Worm (Caenorhabditis elegans): Measurements from ENCODE around the gene F40G9.15.
"Not testable (repeated sequence)": the region's sequence is repeated elsewhere in the genome, so short reads cannot be mapped to it uniquely, and the experiment has no call there.

Gene F40G9.15

ce11 chrIII:156645-157044 lies 25.5 kb upstream of the F40G9.15 start, which contains the start of the genes zig-13 and ver-1:
Gene zig-13 (minus strand): TSS chrIII:156745.
Gene ver-1 (plus strand): TSS chrIII:156824.
- no peak for TF ChIP-seq F39B2.1 (GFP tag; IDR thresholded peaks at IDR 0.05)
- TF ChIP-seq nfyb-1 (GFP tag; IDR thresholded peaks at IDR 0.05), result no peak
- no peak for TF ChIP-seq repo-1 (tag; optimal IDR thresholded peaks at IDR 0.05)
- TF ChIP-seq ztf-3 (GFP tag; optimal IDR thresholded peaks at IDR 0.05), result no peak
- no peak for TF ChIP-seq madf-10 (tag; optimal IDR thresholded peaks at IDR 0.05)
- no peak for TF ChIP-seq B0336.3 (GFP tag; IDR thresholded peaks at IDR 0.05)

ce11 chrIII:157980-158379 lies 24.2 kb upstream of the F40G9.15 start:
- no peak for TF ChIP-seq tbp1 (GFP tag; optimal IDR thresholded peaks at IDR 0.05)
- TF ChIP-seq egrh-3 (GFP tag; IDR thresholded peaks at IDR 0.05), result peak; percentile 34; the same call in 1 of the 2 replicates
- no peak for TF ChIP-seq ceh-27 (GFP tag; optimal IDR thresholded peaks at IDR 0.05)
- no peak for TF ChIP-seq let-607 (tag; optimal IDR thresholded peaks at IDR 0.05)
- 0 out of 2 replicates have a peak, but pooled peaks have one; percentile 33 for TF ChIP-seq nfya-2 (GFP tag; IDR thresholded peaks at IDR 0.05)
- TF ChIP-seq tlf-1 (GFP tag; optimal IDR thresholded peaks at IDR 0.05), result no peak
- no peak for TF ChIP-seq F10E7.11 (tag; optimal IDR thresholded peaks at IDR 0.05)
- TF ChIP-seq zfh-2 (GFP tag; conservative IDR thresholded peaks at IDR 0.05), result peak; percentile 60; the same call in 1 of the 2 replicates
- no peak for TF ChIP-seq repo-1 (tag; optimal IDR thresholded peaks at IDR 0.05)

- TF ChIP-seq madf-3 (GFP tag; IDR thresholded peaks at IDR 0.05) (0 out of 2 replicates have a peak, but pooled peaks have one; percentile 39), dpl-1 (GFP tag; optimal IDR thresholded peaks at IDR 0.05) (no peak), egrh-3 (GFP tag; IDR thresholded peaks at IDR 0.05) (no peak), bed-1 (GFP tag; IDR thresholded peaks at IDR 0.05) (no peak), B0019.2 (GFP tag; conservative IDR thresholded peaks at IDR 0.05) (no peak)
Measured at ce11 chrIII:159149-159548, 23.0 kb upstream of the F40G9.15 start.

ce11 chrIII:159665-160064 lies 22.5 kb upstream of the F40G9.15 start:
- no peak for TF ChIP-seq Y95B8A.8 (GFP tag; IDR thresholded peaks at IDR 0.05)
- no peak for TF ChIP-seq hlh-26 (GFP tag; conservative IDR thresholded peaks at IDR 0.05)
- TF ChIP-seq Y53F4B.3 (GFP tag; IDR thresholded peaks at IDR 0.05), result no peak
- TF ChIP-seq F57C9.4 (tag; optimal IDR thresholded peaks at IDR 0.05), result no peak
- no peak for TF ChIP-seq ZK185.1 (tag; optimal IDR thresholded peaks at IDR 0.05; ENCODE audit: poor library complexity, severe bottlenecking)
- TF ChIP-seq F37B4.10 (GFP tag; IDR thresholded peaks at IDR 0.05), result no peak
- TF ChIP-seq T26A5.8 (tag; optimal IDR thresholded peaks at IDR 0.05), result no peak
- TF ChIP-seq sptf-2 (GFP tag; optimal IDR thresholded peaks at IDR 0.05), result no peak
- peak; percentile 19 for TF ChIP-seq fkh-3 (tag; optimal IDR thresholded peaks at IDR 0.05)
- peak; percentile 63; the same call in 1 of the 2 replicates for TF ChIP-seq zfh-2 (GFP tag; conservative IDR thresholded peaks at IDR 0.05)
- TF ChIP-seq cebp-1 (GFP tag; IDR thresholded peaks at IDR 0.05), result no peak
- TF ChIP-seq cebp-1 (tag; optimal IDR thresholded peaks at IDR 0.05), result no peak
- TF ChIP-seq madf-3 (GFP tag; IDR thresholded peaks at IDR 0.05), result 0 out of 2 replicates have a peak, but pooled peaks have one; percentile 0
- TF ChIP-seq ztf-18 (tag; optimal IDR thresholded peaks at IDR 0.05), result no peak
- peak; percentile 38; the same call in 1 of the 2 replicates for TF ChIP-seq ekl-4 (GFP tag; IDR thresholded peaks at IDR 0.05)

- TF ChIP-seq rpc-1 (optimal IDR thresholded peaks at IDR 0.05), result not testable (repeated sequence)
- TF ChIP-seq rpc-1 (tag; optimal IDR thresholded peaks at IDR 0.05), result peak; percentile 50
- peak; percentile 53 for TF ChIP-seq B0261.1 (tag; optimal IDR thresholded peaks at IDR 0.05)
- TF ChIP-seq lin-26 (GFP tag; IDR thresholded peaks at IDR 0.05), result peak; percentile 43; the same call in 1 of the 2 replicates
- peak; percentile 74 for TF ChIP-seq tbp1 (GFP tag; optimal IDR thresholded peaks at IDR 0.05)
Measured at ce11 chrIII:160736-161400, 21.3 kb upstream of the F40G9.15 start.

Data from whole organism, young adult.